Fruit fly (Drosophila melanogaster): ENCODE data around the gene OdsH.

The OdsH gene

dm6 chrX:17829083-17829997 lies 38.5 kb downstream of the OdsH start (continued):
- TF ChIP-seq CG11723 (GFP tag; optimal IDR thresholded peaks at IDR 0.05) (peak; percentile 40), CG4424 (GFP tag; optimal IDR thresholded peaks at IDR 0.05) (peak; percentile 65), CG10959 (GFP tag; IDR thresholded peaks at IDR 0.05) (peak; percentile 39; the same call in 1 of the 2 replicates), CG4282 (GFP tag; optimal IDR thresholded peaks at IDR 0.05) (no peak), vnd (GFP tag; IDR thresholded peaks at IDR 0.05; ENCODE audit: partially characterized antibody) (no peak), CG1602 (GFP tag; optimal IDR thresholded peaks at IDR 0.05) (peak; percentile 64), Atf-2 (GFP tag; optimal IDR thresholded peaks at IDR 0.05) (peak; percentile 32), CG33213 (GFP tag; optimal IDR thresholded peaks at IDR 0.05) (peak; percentile 15), ken (GFP tag; IDR thresholded peaks at IDR 0.05) (no peak), otp (GFP tag; IDR thresholded peaks at IDR 0.05) (no peak), HmgD (GFP tag; optimal IDR thresholded peaks at IDR 0.05) (no peak), E2f1 (GFP tag; IDR thresholded peaks at IDR 0.05) (0 out of 2 replicates have a peak, but pooled peaks have one; percentile 17), CG1529 (GFP tag; optimal IDR thresholded peaks at IDR 0.05) (peak; percentile 78), CG17361 (GFP tag; IDR thresholded peaks at IDR 0.05) (peak; percentile 89), CG12744 (GFP tag; optimal IDR thresholded peaks at IDR 0.05) (no peak), NC2β (GFP tag; optimal IDR thresholded peaks at IDR 0.05) (no peak), CG3281 (GFP tag; optimal IDR thresholded peaks at IDR 0.05) (no peak), Med (GFP tag) (peak; percentile 35), Pdp1 (GFP tag; optimal IDR thresholded peaks at IDR 0.05) (peak; percentile 26 to 36), CG2712 (tag; optimal IDR thresholded peaks at IDR 0.05) (peak; percentile 88), cad (GFP tag; optimal IDR thresholded peaks at IDR 0.05) (peak; percentile 81), CG32532 (GFP tag; IDR thresholded peaks at IDR 0.05) (no peak), sima (GFP tag; optimal IDR thresholded peaks at IDR 0.05) (no peak), CG34224 (GFP tag; IDR thresholded peaks at IDR 0.05; ENCODE audit: partially characterized antibody) (no peak), CG17829 (tag; optimal IDR thresholded peaks at IDR 0.05) (peak; percentile 84), CG30431 (GFP tag; optimal IDR thresholded peaks at IDR 0.05) (peak; percentile 34), mam (GFP tag; optimal IDR thresholded peaks at IDR 0.05) (no peak), CG13894 (tag; optimal IDR thresholded peaks at IDR 0.05) (no peak), Nf-YB (GFP tag; optimal IDR thresholded peaks at IDR 0.05) (peak; percentile 55), sens (GFP tag) (peak; percentile 90), Dip2 (GFP tag; IDR thresholded peaks at IDR 0.05) (no peak), Oli (tag; optimal IDR thresholded peaks at IDR 0.05) (peak; percentile 84), CG8089 (GFP tag; optimal IDR thresholded peaks at IDR 0.05) (no peak), CG17186 (GFP tag; optimal IDR thresholded peaks at IDR 0.05) (no peak), CG17612 (GFP tag; IDR thresholded peaks at IDR 0.05) (no peak), Dfd (GFP tag; optimal IDR thresholded peaks at IDR 0.05) (no peak), CG11695 (GFP tag; IDR thresholded peaks at IDR 0.05) (peak; percentile 22; the same call in 1 of the 3 replicates), Six4 (GFP tag; optimal IDR thresholded peaks at IDR 0.05) (peak; percentile 29), CG2875 (GFP tag; optimal IDR thresholded peaks at IDR 0.05) (peak; percentile 62), CG12942 (GFP tag; optimal IDR thresholded peaks at IDR 0.05) (peak; percentile 24), schlank (tag; optimal IDR thresholded peaks at IDR 0.05) (no peak), Atf6 (GFP tag; IDR thresholded peaks at IDR 0.05) (no peak), ac (GFP tag; optimal IDR thresholded peaks at IDR 0.05) (peak; percentile 53), fu2 (GFP tag; optimal IDR thresholded peaks at IDR 0.05) (no peak), Lim3 (GFP tag; IDR thresholded peaks at IDR 0.05) (no peak), crp (GFP tag; optimal IDR thresholded peaks at IDR 0.05) (peak in 1 of 2 experiments; percentile 4), NFAT (GFP tag; IDR thresholded peaks at IDR 0.05) (no peak), CG17385 (GFP tag; optimal IDR thresholded peaks at IDR 0.05) (peak; percentile 60), lbe (GFP tag; optimal IDR thresholded peaks at IDR 0.05) (no peak), slou (GFP tag; optimal IDR thresholded peaks at IDR 0.05) (no peak)
